Fruit fly (Drosophila melanogaster) whole organism, embryonic: ENCODE data around the gene P5cr-2.
A peak's percentile ranks its signal among the peaks of the same experiment; 100 is the strongest.

Experiments
- Bgb ChIP-seq: fragments of 200-800 bp; sonication (Bioruptor generic); IDR thresholded peaks from 2 replicates; pipeline ENCODE4 v1.3.6; 2022; ENCODE audit warnings: missing biosample characterization, missing genetic modification characterization; ENCODE audit not compliant: partially characterized antibody
- BtbVII ChIP-seq: fragments of 200-800 bp; sonication (Bioruptor generic); optimal IDR thresholded peaks from 3 replicates; lab custom pipeline; 2017; ENCODE audit warnings: missing biosample characterization, mild to moderate bottlenecking, missing genetic modification characterization
- CG10462 ChIP-seq: fragments of 200-800 bp; sonication (Bioruptor generic); optimal IDR thresholded peaks from 2 replicates; lab custom pipeline; 2016; ENCODE audit warnings: missing biosample characterization, missing genetic modification characterization
- CG10979 ChIP-seq: fragments of 200-800 bp; sonication (Bioruptor generic); optimal IDR thresholded peaks from 2 replicates; lab custom pipeline; 2018; ENCODE audit warnings: missing biosample characterization, mild to moderate bottlenecking, missing genetic modification characterization, moderate library complexity
- CG12219 ChIP-seq: fragments of 200-800 bp; sonication (Bioruptor generic); optimal IDR thresholded peaks from 3 replicates; lab custom pipeline; 2018; ENCODE audit warnings: missing biosample characterization, mild to moderate bottlenecking, missing genetic modification characterization
- CG14965 ChIP-seq: fragments of 200-800 bp; sonication (Bioruptor generic); optimal IDR thresholded peaks from 2 replicates; lab custom pipeline; 2016; ENCODE audit warnings: missing biosample characterization, missing genetic modification characterization, borderline replicate concordance
- CG15601 ChIP-seq: fragments of 200-800 bp; sonication (Bioruptor generic); optimal IDR thresholded peaks from 3 replicates; lab custom pipeline; 2019; ENCODE audit warnings: missing biosample characterization, mild to moderate bottlenecking, missing genetic modification characterization, moderate library complexity
- CG16779 ChIP-seq: fragments of 200-800 bp; sonication (Bioruptor generic); IDR thresholded peaks from 2 replicates; pipeline ENCODE4 v1.3.6; 2022; ENCODE audit warnings: missing biosample characterization, missing genetic modification characterization
- CG18619 ChIP-seq: fragments of 200-800 bp; sonication (Bioruptor generic); optimal IDR thresholded peaks from 3 replicates; lab custom pipeline; 2017; ENCODE audit warnings: missing biosample characterization, mild to moderate bottlenecking, missing genetic modification characterization
- CG31365 ChIP-seq: fragments of 200-800 bp; sonication (Bioruptor generic); optimal IDR thresholded peaks from 2 replicates; lab custom pipeline; 2018; ENCODE audit warnings: missing biosample characterization, mild to moderate bottlenecking, missing genetic modification characterization
- CG3407 ChIP-seq: fragments of 200-800 bp; sonication (Bioruptor generic); optimal IDR thresholded peaks from 2 replicates; lab custom pipeline; 2018; ENCODE audit warnings: missing biosample characterization, mild to moderate bottlenecking, missing genetic modification characterization
- CG4424 ChIP-seq: fragments of 200-800 bp; sonication (Bioruptor generic); optimal IDR thresholded peaks from 3 replicates; lab custom pipeline; 2016; ENCODE audit warnings: missing biosample characterization, missing genetic modification characterization
- CG5953 ChIP-seq: fragments of 200-800 bp; sonication (Bioruptor generic); IDR thresholded peaks from 2 replicates; pipeline ENCODE4 v1.3.6; 2022; ENCODE audit warnings: missing biosample characterization, missing genetic modification characterization
- CG6791 ChIP-seq: fragments of 200-800 bp; sonication (Bioruptor generic); IDR thresholded peaks from 3 replicates; pipeline ENCODE4 v1.3.6; 2022; ENCODE audit warnings: missing biosample characterization, missing genetic modification characterization; ENCODE audit not compliant: partially characterized antibody
- CG7928 ChIP-seq: fragments of 200-800 bp; sonication (Bioruptor generic); optimal IDR thresholded peaks from 2 replicates; lab custom pipeline; 2017; ENCODE audit warnings: missing biosample characterization, mild to moderate bottlenecking, missing genetic modification characterization
- CG8359 ChIP-seq: fragments of 200-800 bp; sonication (Bioruptor generic); optimal IDR thresholded peaks from 2 replicates; lab custom pipeline; 2017; ENCODE audit warnings: missing biosample characterization, mild to moderate bottlenecking, missing genetic modification characterization, borderline replicate concordance
- CG9609 ChIP-seq: fragments of 200-800 bp; sonication (Bioruptor generic); optimal IDR thresholded peaks from 3 replicates; lab custom pipeline; 2016; ENCODE audit warnings: missing biosample characterization, missing genetic modification characterization
- CG9727 ChIP-seq: fragments of 200-800 bp; sonication (Bioruptor generic); optimal IDR thresholded peaks from 3 replicates; lab custom pipeline; 2017; ENCODE audit warnings: missing biosample characterization, mild to moderate bottlenecking, missing genetic modification characterization
- CrebB ChIP-seq: fragments of 200-800 bp; sonication (Bioruptor generic); optimal IDR thresholded peaks from 3 replicates; lab custom pipeline; 2018; ENCODE audit warnings: missing biosample characterization, mild to moderate bottlenecking, missing genetic modification characterization
- D ChIP-seq, 2 experiments: fragments of 200-800 bp in 1 of 2; fragments of >200 bp in 1 of 2; sonication (Bioruptor generic) in 1 of 2; optimal IDR thresholded peaks; 2 replicates in 1 of 2; 3 replicates in 1 of 2; lab custom pipeline; 2017; ENCODE audit warnings: mild to moderate bottlenecking in 1 of 2, missing biosample characterization in 1 of 2, missing genetic modification characterization in 1 of 2, missing genetic modification reagents in 1 of 2
- Dek ChIP-seq: fragments of 200-800 bp; sonication (Bioruptor generic); optimal IDR thresholded peaks from 3 replicates; lab custom pipeline; 2019; ENCODE audit warnings: missing biosample characterization, mild to moderate bottlenecking, missing genetic modification characterization, moderate library complexity
- ERR ChIP-seq: fragments of 200-800 bp; sonication (Bioruptor generic); optimal IDR thresholded peaks from 2 replicates; lab custom pipeline; 2016; ENCODE audit warnings: missing biosample characterization, missing genetic modification characterization
- HmgZ ChIP-seq: fragments of 200-800 bp; sonication (Bioruptor generic); optimal IDR thresholded peaks from 2 replicates; lab custom pipeline; 2018; ENCODE audit warnings: missing biosample characterization, mild to moderate bottlenecking, missing genetic modification characterization
- Jarid2 ChIP-seq: fragments of 200-800 bp; sonication (Bioruptor generic); optimal IDR thresholded peaks from 3 replicates; lab custom pipeline; 2017; ENCODE audit warnings: mild to moderate bottlenecking, missing biosample characterization, missing genetic modification reagents, missing genetic modification characterization
- MTF-1 ChIP-seq: fragments of 200-800 bp; sonication (Bioruptor generic); optimal IDR thresholded peaks from 2 replicates; lab custom pipeline; 2018; ENCODE audit warnings: missing biosample characterization, mild to moderate bottlenecking, missing genetic modification characterization, borderline replicate concordance
- Rfx ChIP-seq: fragments of 200-800 bp; sonication (Bioruptor generic); IDR thresholded peaks from 2 replicates; pipeline ENCODE4 v1.3.6; 2022; ENCODE audit warnings: missing biosample characterization, missing genetic modification characterization
- Tbp ChIP-seq: fragments of >200 bp; optimal IDR thresholded peaks from 2 replicates; lab custom pipeline; 2018; ENCODE audit warnings: missing biosample characterization, missing genetic modification characterization
- ase ChIP-seq: fragments of 200-800 bp; sonication (Bioruptor generic); IDR thresholded peaks from 3 replicates; pipeline ENCODE4 v1.3.6; 2022; ENCODE audit warnings: missing biosample characterization, missing genetic modification characterization
- bigmax ChIP-seq: fragments of 200-800 bp; sonication (Bioruptor generic); optimal IDR thresholded peaks from 2 replicates; lab custom pipeline; 2018; ENCODE audit warnings: missing biosample characterization, mild to moderate bottlenecking, missing genetic modification characterization
- crc ChIP-seq: fragments of 200-800 bp; sonication (Bioruptor generic); optimal IDR thresholded peaks from 2 replicates; lab custom pipeline; 2016; ENCODE audit warnings: missing biosample characterization, missing genetic modification characterization
- dysf ChIP-seq: fragments of 200-800 bp; sonication (Bioruptor generic); IDR thresholded peaks from 3 replicates; pipeline ENCODE4 v1.3.6; 2022; ENCODE audit warnings: missing biosample characterization, missing genetic modification characterization
- fd96Cb ChIP-seq: fragments of 200-800 bp; sonication (Bioruptor generic); optimal IDR thresholded peaks from 2 replicates; lab custom pipeline; 2018; ENCODE audit warnings: missing biosample characterization, mild to moderate bottlenecking, missing genetic modification characterization, moderate library complexity
- gt ChIP-seq: fragments of 200-800 bp; sonication (Bioruptor generic); IDR thresholded peaks from 2 replicates; pipeline ENCODE4 v1.3.6; 2022; ENCODE audit warnings: missing biosample characterization, missing genetic modification characterization
- hb ChIP-seq: fragments of 200-800 bp; sonication (Bioruptor generic); IDR thresholded peaks from 3 replicates; pipeline ENCODE4 v1.3.6; 2022; ENCODE audit warnings: missing biosample characterization, missing genetic modification characterization; ENCODE audit not compliant: partially characterized antibody
- ind ChIP-seq: fragments of 200-800 bp; sonication (Bioruptor generic); optimal IDR thresholded peaks from 3 replicates; lab custom pipeline; 2016; ENCODE audit warnings: missing biosample characterization, missing genetic modification characterization
- mirr ChIP-seq: fragments of 200-800 bp; sonication (Bioruptor generic); optimal IDR thresholded peaks from 3 replicates; lab custom pipeline; 2018; ENCODE audit warnings: missing biosample characterization, mild to moderate bottlenecking, missing genetic modification characterization
- nerfin-2 ChIP-seq: fragments of 200-800 bp; sonication (Bioruptor generic); IDR thresholded peaks from 2 replicates; pipeline ENCODE4 v1.3.6; 2022; ENCODE audit warnings: missing biosample characterization, missing genetic modification characterization; ENCODE audit not compliant: partially characterized antibody
- nom ChIP-seq: fragments of 200-800 bp; sonication (Bioruptor generic); optimal IDR thresholded peaks from 2 replicates; lab custom pipeline; 2017; ENCODE audit warnings: missing biosample characterization, missing genetic modification characterization, mild to moderate bottlenecking, moderate library complexity, missing genetic modification reagents
- prd ChIP-seq, 3 experiments: fragments of >200 bp in 2 of 3; fragments of 200-800 bp in 1 of 3; sonication (Bioruptor generic) in 1 of 3; optimal IDR thresholded peaks in 2 of 3; IDR thresholded peaks in 1 of 3; 2 replicates in 2 of 3; 3 replicates in 1 of 3; pipeline versions ENCODE4 v1.3.6 to Lab custom; 2017 to 2022; ENCODE audit warnings: missing biosample characterization in 1 of 3, missing genetic modification characterization in 1 of 3
- run ChIP-seq: fragments of 200-800 bp; sonication (Bioruptor generic); optimal IDR thresholded peaks from 3 replicates; lab custom pipeline; 2018; ENCODE audit warnings: missing biosample characterization, mild to moderate bottlenecking, missing genetic modification characterization
- sc ChIP-seq, 3 experiments: fragments of >200 bp in 2 of 3; fragments of 200-800 bp in 1 of 3; sonication (Bioruptor generic) in 1 of 3; optimal IDR thresholded peaks; 2 replicates in 2 of 3; 3 replicates in 1 of 3; lab custom pipeline; 2017; ENCODE audit warnings: mild to moderate bottlenecking in 1 of 3, missing biosample characterization in 1 of 3, missing genetic modification characterization in 1 of 3, missing genetic modification reagents in 1 of 3
- schlank ChIP-seq: fragments of 200-800 bp; sonication (Bioruptor generic); optimal IDR thresholded peaks from 2 replicates; lab custom pipeline; 2018; ENCODE audit warnings: missing biosample characterization, mild to moderate bottlenecking, missing genetic modification characterization
- sd ChIP-seq: fragments of 200-800 bp; sonication (Bioruptor generic); optimal IDR thresholded peaks from 3 replicates; lab custom pipeline; 2018; ENCODE audit warnings: missing biosample characterization, mild to moderate bottlenecking, missing genetic modification characterization, moderate library complexity
- slp2 ChIP-seq: fragments of 200-800 bp; sonication (Bioruptor generic); optimal IDR thresholded peaks from 2 replicates; lab custom pipeline; 2016; ENCODE audit warnings: missing biosample characterization, missing genetic modification characterization
- sob ChIP-seq: fragments of 200-800 bp; sonication (Bioruptor generic); IDR thresholded peaks from 2 replicates; pipeline ENCODE4 v1.3.6; 2022; ENCODE audit warnings: missing biosample characterization, missing genetic modification characterization
- unpg ChIP-seq: fragments of 200-800 bp; sonication (Bioruptor generic); optimal IDR thresholded peaks from 3 replicates; lab custom pipeline; 2018; ENCODE audit warnings: missing biosample characterization, mild to moderate bottlenecking, missing genetic modification characterization, moderate library complexity
- vfl ChIP-seq: fragments of 200-800 bp; sonication (Bioruptor generic); optimal IDR thresholded peaks from 2 replicates; lab custom pipeline; 2016; ENCODE audit warnings: missing biosample characterization, missing genetic modification characterization

The P5cr-2 gene

DNA sequence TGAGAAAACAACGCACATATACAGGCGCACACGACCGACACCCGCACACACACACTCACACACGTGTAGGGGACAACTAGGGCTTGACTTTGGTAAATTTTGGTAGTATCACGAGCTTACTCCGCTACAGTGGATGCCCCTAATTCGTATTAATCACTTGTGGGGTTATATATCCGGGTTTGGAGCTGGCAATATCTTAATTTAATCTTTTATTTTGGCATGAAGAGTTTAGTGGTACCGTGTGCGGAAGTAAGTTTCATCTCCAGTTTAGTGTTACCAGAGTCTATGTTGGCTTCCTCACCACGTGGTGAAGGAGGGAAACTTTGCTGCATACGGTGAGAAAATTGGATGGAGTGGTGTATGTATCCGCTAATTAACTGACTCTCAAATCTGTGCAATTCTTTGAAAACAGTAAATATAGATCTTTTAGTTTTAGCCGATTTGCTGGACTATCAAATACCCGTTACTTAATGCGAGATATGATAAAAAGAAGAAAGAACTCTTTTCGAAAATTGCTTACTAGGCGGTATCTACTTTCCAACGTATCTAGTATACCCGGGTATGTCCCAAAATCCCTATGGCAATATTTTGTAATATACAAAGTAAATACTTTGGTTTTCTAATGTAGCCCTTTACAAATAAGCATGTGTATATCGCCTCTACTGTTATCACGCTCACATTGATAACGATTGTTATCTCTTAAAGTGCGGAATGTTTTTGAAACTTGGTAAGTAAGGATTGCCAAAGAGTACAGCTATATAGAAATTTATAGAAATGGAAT is at the start of gene P5cr-2, which contains the start of gene CG5823 (continued):
- TF ChIP-seq CG10979 (tag; lab: Kevin White, UChicago) (no peak), ERR (GFP tag; lab: Kevin White, UChicago) (no peak), vfl (no peak), CG31365 (tag; lab: Kevin White, UChicago) (peak; percentile 55), Jarid2 (GFP tag; lab: Kevin White, UChicago) (no peak), slp2 (GFP tag; lab: Kevin White, UChicago) (no peak), CG6791 (GFP tag; lab: Robert Waterston, UW) (peak; percentile 18; the same call in 1 of the 3 replicates), prd (optimal IDR thresholded peaks at IDR 0.05; lab: Kevin White, UChicago) (no peak), prd (GFP tag; IDR thresholded peaks at IDR 0.05; lab: Robert Waterston, UW) (peak; percentile 49), BtbVII (GFP tag; lab: Kevin White, UChicago) (no peak), ind (GFP tag; lab: Kevin White, UChicago) (no peak), Tbp (GFP tag; lab: Kevin White, UChicago) (peak; percentile 15), CG14965 (GFP tag; lab: Kevin White, UChicago) (no peak), CG15601 (tag; lab: Kevin White, UChicago) (peak; percentile 77), CG12219 (peak; percentile 68), bigmax (peak; percentile 18), CG7928 (GFP tag; lab: Kevin White, UChicago) (peak; percentile 56), unpg (no peak), CG18619 (GFP tag; lab: Kevin White, UChicago) (peak; percentile 42), HmgZ (peak; percentile 16), sd (tag; lab: Kevin White, UChicago) (peak; percentile 93), gt (no peak), CrebB (tag; lab: Kevin White, UChicago) (peak; percentile 65), CG4424 (GFP tag; lab: Kevin White, UChicago) (no peak), sob (GFP tag; lab: Robert Waterston, UW) (peak; percentile 61), CG16779 (no peak), fd96Cb (tag; lab: Kevin White, UChicago) (no peak), CG10462 (GFP tag; lab: Kevin White, UChicago) (no peak), Dek (tag; lab: Kevin White, UChicago) (no peak), CG9609 (GFP tag; lab: Kevin White, UChicago) (peak; percentile 52), CG9727 (GFP tag; lab: Kevin White, UChicago) (no peak), ase (GFP tag; lab: Robert Waterston, UW) (no peak), Bgb (GFP tag; lab: Robert Waterston, UW) (peak; percentile 71), MTF-1 (peak; percentile 69), nerfin-2 (no peak), CG5953 (GFP tag; lab: Robert Waterston, UW) (no peak), Rfx (GFP tag; lab: Robert Waterston, UW) (peak; percentile 58), run (tag; lab: Kevin White, UChicago) (no peak), D (optimal IDR thresholded peaks at IDR 0.05; lab: Kevin White, UChicago) (no peak), D (GFP tag; optimal IDR thresholded peaks at IDR 0.05; lab: Kevin White, UChicago) (peak; percentile 33), hb (GFP tag; lab: Robert Waterston, UW) (no peak), mirr (GFP tag; lab: Kevin White, UChicago) (peak; percentile 88), CG3407 (GFP tag; lab: Kevin White, UChicago) (peak; percentile 37), sc (optimal IDR thresholded peaks at IDR 0.05; lab: Kevin White, UChicago) (no peak), sc (GFP tag; optimal IDR thresholded peaks at IDR 0.05; lab: Kevin White, UChicago) (peak; percentile 77), nom (GFP tag; lab: Kevin White, UChicago) (no peak), crc (GFP tag; lab: Kevin White, UChicago) (no peak), schlank (no peak), dysf (no peak), CG8359 (no peak)
